Worm (Caenorhabditis elegans) whole organism, L2 larva: ENCODE measurements around the gene F48B9.3.

ENCODE experiments used
- C34F6.9 ChIP-seq: fragments of 150-350 bp; optimal IDR thresholded peaks from 2 replicates; lab custom pipeline; 2014; ENCODE audit warnings: missing biosample characterization, missing genetic modification characterization
- F13H6.1 ChIP-seq: sonication (generic microtip); optimal IDR thresholded peaks from 2 replicates; lab custom pipeline; 2016; ENCODE audit warnings: missing genetic modification characterization, missing compliant biosample characterization
- R02D3.7 ChIP-seq: fragments of 150-350 bp; optimal IDR thresholded peaks from 2 replicates; lab custom pipeline; 2014; ENCODE audit warnings: missing biosample characterization, missing genetic modification characterization
- Y55F3AM.14 ChIP-seq: fragments of 200-800 bp; sonication (Bioruptor generic); optimal IDR thresholded peaks from 2 replicates; lab custom pipeline; 2018; ENCODE audit warnings: mild to moderate bottlenecking, missing genetic modification characterization, missing compliant biosample characterization
- alr-1 ChIP-seq: fragments of 150-350 bp; optimal IDR thresholded peaks from 2 replicates; lab custom pipeline; 2014; ENCODE audit warnings: missing biosample characterization, missing genetic modification characterization
- blmp-1 ChIP-seq: sonication (generic microtip); optimal IDR thresholded peaks from 2 replicates; lab custom pipeline; 2017; ENCODE audit warnings: missing genetic modification characterization, mild to moderate bottlenecking, missing compliant biosample characterization, antibody characterized with exemption, moderate library complexity; ENCODE audit not compliant: insufficient read depth
- crh-2 ChIP-seq: sonication (generic microtip); optimal IDR thresholded peaks from 2 replicates; lab custom pipeline; 2017; ENCODE audit warnings: missing biosample characterization, missing genetic modification characterization
- dmd-4 ChIP-seq: sonication (generic microtip); optimal IDR thresholded peaks from 2 replicates; lab custom pipeline; 2017; ENCODE audit warnings: missing biosample characterization, missing genetic modification characterization
- egl-27 ChIP-seq: sonication (generic microtip); optimal IDR thresholded peaks from 3 replicates; lab custom pipeline; 2017; ENCODE audit warnings: missing biosample characterization, missing genetic modification reagents, missing genetic modification characterization
- elt-1 ChIP-seq: fragments of 150-350 bp; optimal IDR thresholded peaks from 2 replicates; lab custom pipeline; 2014; ENCODE audit warnings: missing biosample characterization, missing genetic modification characterization
- fos-1 ChIP-seq: fragments of 150-350 bp; optimal IDR thresholded peaks from 2 replicates; lab custom pipeline; 2014; ENCODE audit warnings: missing biosample characterization, missing genetic modification characterization
- gmeb-1 ChIP-seq: fragments of 150-350 bp; optimal IDR thresholded peaks from 2 replicates; lab custom pipeline; 2014; ENCODE audit warnings: missing biosample characterization, missing genetic modification characterization
- lin-11 ChIP-seq: fragments of 150-350 bp; sonication (generic microtip); optimal IDR thresholded peaks from 2 replicates; lab custom pipeline; 2014; ENCODE audit warnings: missing biosample characterization, missing genetic modification characterization, inconsistent platforms, mixed read lengths
- lin-39 ChIP-seq: fragments of 150-350 bp; optimal IDR thresholded peaks from 2 replicates; lab custom pipeline; 2014; ENCODE audit warnings: missing biosample characterization, missing genetic modification reagents, missing genetic modification characterization
- lsy-2 ChIP-seq, 2 experiments: fragments of 150-350 bp in 1 of 2; sonication (generic microtip) in 1 of 2; optimal IDR thresholded peaks; 2 replicates each; lab custom pipeline; 2014 to 2017; ENCODE audit warnings: missing biosample characterization in 2 of 2, missing genetic modification characterization in 2 of 2
- mab-5 ChIP-seq: fragments of 150-350 bp; optimal IDR thresholded peaks from 2 replicates; lab custom pipeline; 2014; ENCODE audit warnings: missing biosample characterization, missing genetic modification characterization
- mbf-1 ChIP-seq: sonication (generic microtip); optimal IDR thresholded peaks from 2 replicates; lab custom pipeline; 2017; ENCODE audit warnings: missing biosample characterization, missing genetic modification characterization
- nhr-10 ChIP-seq: sonication (generic microtip); optimal IDR thresholded peaks from 2 replicates; lab custom pipeline; 2017; ENCODE audit warnings: missing biosample characterization, missing genetic modification characterization
- nhr-11 ChIP-seq: fragments of 150-350 bp; optimal IDR thresholded peaks from 2 replicates; lab custom pipeline; 2014; ENCODE audit warnings: missing biosample characterization, missing genetic modification characterization
- nhr-129 ChIP-seq: fragments of 150-350 bp; optimal IDR thresholded peaks from 2 replicates; lab custom pipeline; 2014; ENCODE audit warnings: missing biosample characterization, missing genetic modification characterization
- nhr-21 ChIP-seq: fragments of 150-350 bp; optimal IDR thresholded peaks from 2 replicates; lab custom pipeline; 2014; ENCODE audit warnings: missing biosample characterization, missing genetic modification characterization
- nhr-25 ChIP-seq: fragments of 150-350 bp; sonication (generic microtip); optimal IDR thresholded peaks from 3 replicates; lab custom pipeline; 2014; ENCODE audit warnings: missing biosample characterization, missing genetic modification characterization
- nhr-6 ChIP-seq: fragments of 150-350 bp; optimal IDR thresholded peaks from 2 replicates; lab custom pipeline; 2014; ENCODE audit warnings: missing biosample characterization, missing genetic modification characterization
- nhr-77 ChIP-seq: fragments of 150-350 bp; optimal IDR thresholded peaks from 2 replicates; lab custom pipeline; 2014; ENCODE audit warnings: missing biosample characterization, missing genetic modification characterization
- peb-1 ChIP-seq: fragments of 150-350 bp; optimal IDR thresholded peaks from 2 replicates; lab custom pipeline; 2014; ENCODE audit warnings: missing biosample characterization, missing genetic modification characterization
- skn-1 ChIP-seq: sonication (generic microtip); optimal IDR thresholded peaks from 2 replicates; lab custom pipeline; 2017; ENCODE audit warnings: missing biosample characterization, missing genetic modification characterization
- sma-9 ChIP-seq, 2 experiments: fragments of 150-350 bp in 1 of 2; sonication (generic microtip) in 1 of 2; optimal IDR thresholded peaks; 2 replicates each; lab custom pipeline; 2014 to 2016; ENCODE audit warnings: missing genetic modification characterization in 2 of 2, mild to moderate bottlenecking in 1 of 2, missing biosample characterization in 1 of 2, missing compliant biosample characterization in 1 of 2, missing genetic modification reagents in 1 of 2, moderate library complexity in 1 of 2
- unc-39 ChIP-seq: fragments of 150-350 bp; optimal IDR thresholded peaks from 2 replicates; lab custom pipeline; 2014; ENCODE audit warnings: missing biosample characterization, missing genetic modification characterization
- unc-55 ChIP-seq: fragments of 150-350 bp; sonication (generic microtip); optimal IDR thresholded peaks from 3 replicates; lab custom pipeline; 2014; ENCODE audit warnings: missing biosample characterization, missing genetic modification reagents, missing genetic modification characterization
- unc-62 ChIP-seq: fragments of 150-350 bp; optimal IDR thresholded peaks from 2 replicates; lab custom pipeline; 2014; ENCODE audit warnings: missing biosample characterization, missing genetic modification reagents, missing genetic modification characterization
- zag-1 ChIP-seq: fragments of 150-350 bp; optimal IDR thresholded peaks from 2 replicates; lab custom pipeline; 2014; ENCODE audit warnings: missing biosample characterization, missing genetic modification characterization
- ztf-1 ChIP-seq: fragments of 200-800 bp; sonication (Bioruptor generic); conservative IDR thresholded peaks from 2 replicates; pipeline ENCODE4 v1.3.6; 2022; ENCODE audit warnings: missing genetic modification characterization, missing compliant biosample characterization
- ztf-4 ChIP-seq: fragments of 150-350 bp; optimal IDR thresholded peaks from 2 replicates; lab custom pipeline; 2014; ENCODE audit warnings: missing biosample characterization, missing genetic modification characterization

Gene F48B9.3

ce11 chrX:2152062-2152461, 12.8 kb upstream of the F48B9.3 start:
- TF ChIP-seq nhr-6 (tag; lab: Kevin White, UChicago) (no peak), R02D3.7 (tag; lab: Kevin White, UChicago) (no peak), nhr-25 (tag; lab: Kevin White, UChicago) (peak; percentile 6), alr-1 (tag; lab: Kevin White, UChicago) (no peak)

DNA sequence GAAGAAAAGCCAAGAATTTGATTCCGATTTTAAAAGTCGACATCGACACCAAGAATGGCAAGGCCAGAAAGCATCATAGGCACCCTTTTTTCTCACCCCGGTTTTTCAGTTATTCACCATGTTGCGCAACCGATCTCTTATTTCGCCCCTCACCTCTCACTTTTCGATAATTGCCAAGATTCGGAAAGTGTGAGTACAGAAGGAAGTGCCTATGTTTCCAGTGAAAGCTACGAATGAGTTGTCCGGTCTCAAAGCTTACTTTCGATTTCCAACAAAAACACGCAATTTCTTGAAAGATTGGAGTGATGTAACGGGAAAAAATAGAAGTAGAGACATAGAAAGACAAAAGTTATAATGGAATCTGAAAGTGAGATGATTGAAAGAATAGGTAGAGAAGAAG, 11.1 kb upstream of the F48B9.3 start:
- TF ChIP-seq mab-5 (tag; lab: Kevin White, UChicago), result no peak
- TF ChIP-seq lin-39 (tag; lab: Kevin White, UChicago), result no peak
- TF ChIP-seq blmp-1 (tag; lab: Kevin White, UChicago), result peak; percentile 8
- no peak for TF ChIP-seq nhr-21
- no peak for TF ChIP-seq C34F6.9 (tag; lab: Kevin White, UChicago)
- no peak for TF ChIP-seq peb-1 (tag; lab: Kevin White, UChicago)
- no peak for TF ChIP-seq gmeb-1 (tag; lab: Kevin White, UChicago)

ce11 chrX:2157855-2158254, 7.0 kb upstream of the F48B9.3 start:
- TF ChIP-seq zag-1 (tag; lab: Kevin White, UChicago) (no peak), nhr-10 (tag; lab: Kevin White, UChicago) (no peak), nhr-77 (no peak), nhr-11 (tag; lab: Kevin White, UChicago) (no peak), C34F6.9 (tag; lab: Kevin White, UChicago) (no peak), sma-9 (GFP tag; optimal IDR thresholded peaks at IDR 0.05; lab: Kevin White, UChicago) (peak; percentile 4), sma-9 (tag; optimal IDR thresholded peaks at IDR 0.05; lab: Kevin White, UChicago) (no peak), egl-27 (tag; lab: Kevin White, UChicago) (no peak), crh-2 (tag; lab: Kevin White, UChicago) (no peak), nhr-21 (no peak), elt-1 (tag; lab: Kevin White, UChicago) (no peak), ztf-4 (no peak), fos-1 (tag; lab: Kevin White, UChicago) (peak; percentile 55)

DNA sequence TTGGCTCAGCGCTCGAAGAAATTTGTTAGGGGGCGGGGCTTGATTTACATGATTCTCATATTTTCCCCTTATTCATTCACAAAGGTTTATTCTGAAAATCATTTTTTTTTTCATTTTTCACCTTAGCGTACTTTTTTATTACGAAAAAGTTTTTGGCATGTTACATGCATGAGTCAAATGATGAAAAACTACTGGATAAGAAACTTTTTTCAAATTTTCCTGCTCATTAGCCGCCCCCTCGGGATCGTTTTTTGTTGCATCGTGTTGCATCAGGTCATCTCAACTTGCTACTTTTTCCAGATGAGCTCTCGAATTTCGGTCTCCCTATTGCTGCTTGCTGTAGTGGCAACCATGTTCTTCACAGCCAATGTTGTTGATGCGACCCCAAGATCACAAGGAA, 1.8 kb upstream of the F48B9.3 start, which contains the start of gene pdf-2:
Gene pdf-2 (plus strand): TSS at position 301 of the 400 bp plus-strand sequence.
- TF ChIP-seq nhr-129 (tag; lab: Kevin White, UChicago) (no peak), mbf-1 (tag; lab: Kevin White, UChicago) (no peak), nhr-6 (tag; lab: Kevin White, UChicago) (no peak), dmd-4 (tag; lab: Kevin White, UChicago) (no peak), elt-1 (tag; lab: Kevin White, UChicago) (no peak), sma-9 (GFP tag; optimal IDR thresholded peaks at IDR 0.05; lab: Kevin White, UChicago) (no peak), sma-9 (tag; optimal IDR thresholded peaks at IDR 0.05; lab: Kevin White, UChicago) (no peak), mab-5 (tag; lab: Kevin White, UChicago) (no peak), ztf-4 (no peak), nhr-77 (no peak), unc-62 (GFP tag; lab: Kevin White, UChicago) (no peak), C34F6.9 (tag; lab: Kevin White, UChicago) (no peak), Y55F3AM.14 (no peak), nhr-10 (tag; lab: Kevin White, UChicago) (no peak), unc-55 (GFP tag; lab: Kevin White, UChicago) (no peak), ztf-1 (no peak), skn-1 (no peak), lin-11 (tag; lab: Kevin White, UChicago) (no peak), peb-1 (tag; lab: Kevin White, UChicago) (no peak)

DNA sequence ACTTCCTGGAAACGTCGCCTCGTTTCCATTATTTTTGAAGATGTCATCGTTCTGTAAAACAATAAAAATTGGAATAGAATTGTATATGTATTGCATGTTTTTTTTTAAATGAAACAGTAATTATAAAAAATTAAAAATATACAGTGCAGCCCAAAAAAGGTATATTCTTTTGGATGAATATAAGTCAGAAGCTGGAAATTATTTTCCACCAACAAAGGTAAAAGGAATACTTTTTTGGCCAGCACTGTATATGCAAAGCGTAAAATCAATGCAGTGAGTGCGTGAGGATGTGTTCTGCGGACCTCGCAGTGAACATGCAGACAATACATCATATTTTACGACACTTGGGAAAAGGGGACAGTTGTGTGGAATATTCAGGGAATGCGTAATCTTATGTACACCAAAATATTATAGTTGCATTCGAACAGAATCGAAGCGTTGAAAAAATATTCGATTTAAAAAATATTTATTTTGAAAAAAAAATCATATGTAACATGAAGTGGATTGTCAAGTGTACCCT, 11.6 kb downstream of the F48B9.3 start, which contains the start of gene F48B9.8:
Gene F48B9.8 (minus strand): TSS at position 51 of the 520 bp plus-strand sequence.
- peak; percentile 12 for TF ChIP-seq gmeb-1 (tag; lab: Kevin White, UChicago)
- no peak for TF ChIP-seq elt-1 (tag; lab: Kevin White, UChicago)
- TF ChIP-seq unc-55 (GFP tag; lab: Kevin White, UChicago), result peak; percentile 50
- TF ChIP-seq F13H6.1 (tag; lab: Kevin White, UChicago), result peak; percentile 5
- no peak for TF ChIP-seq unc-39 (tag; lab: Kevin White, UChicago)
- TF ChIP-seq C34F6.9 (tag; lab: Kevin White, UChicago), result peak; percentile 14
- TF ChIP-seq nhr-6 (tag; lab: Kevin White, UChicago), result no peak
- no peak for TF ChIP-seq nhr-25 (tag; lab: Kevin White, UChicago)
- TF ChIP-seq lsy-2 (tag; optimal IDR thresholded peaks at IDR 0.05; lab: Kevin White, UChicago), result peak in 1 of 2 experiments; percentile 28
- peak; percentile 32 for TF ChIP-seq nhr-129 (tag; lab: Kevin White, UChicago)
